Worm (Caenorhabditis elegans) whole organism, L3 larva: Measurements from ENCODE around the gene dph-7.

ENCODE experiments used
- R02D3.7 ChIP-seq: fragments of 150-350 bp; optimal IDR thresholded peaks from 2 replicates; lab custom pipeline; 2014; ENCODE audit warnings: missing biosample characterization, missing genetic modification characterization
- ZK546.5 ChIP-seq: sonication (generic microtip); optimal IDR thresholded peaks from 2 replicates; lab custom pipeline; 2017; ENCODE audit warnings: missing biosample characterization, missing genetic modification characterization
- aly-2 ChIP-seq: fragments of 150-350 bp; optimal IDR thresholded peaks from 2 replicates; lab custom pipeline; 2014; ENCODE audit warnings: missing biosample characterization, missing genetic modification characterization
- ama-1 ChIP-seq: fragments of 150-350 bp; optimal IDR thresholded peaks from 2 replicates; lab custom pipeline; 2018
- ceh-16 ChIP-seq: sonication (generic microtip); optimal IDR thresholded peaks from 2 replicates; lab custom pipeline; 2017; ENCODE audit warnings: missing biosample characterization, missing genetic modification characterization
- ceh-28 ChIP-seq: fragments of 150-350 bp; optimal IDR thresholded peaks from 2 replicates; lab custom pipeline; 2014; ENCODE audit warnings: missing biosample characterization, missing genetic modification reagents, missing genetic modification characterization
- ceh-9 ChIP-seq: sonication (generic microtip); optimal IDR thresholded peaks from 2 replicates; lab custom pipeline; 2018; ENCODE audit warnings: missing biosample characterization, missing genetic modification characterization
- egl-5 ChIP-seq: fragments of 150-350 bp; optimal IDR thresholded peaks from 2 replicates; lab custom pipeline; 2017; ENCODE audit warnings: missing biosample characterization, missing genetic modification reagents, missing genetic modification characterization, inconsistent platforms
- elt-1 ChIP-seq: fragments of 150-350 bp; optimal IDR thresholded peaks from 2 replicates; lab custom pipeline; 2014; ENCODE audit warnings: missing biosample characterization, missing genetic modification characterization
- elt-2 ChIP-seq: sonication (generic microtip); optimal IDR thresholded peaks from 2 replicates; lab custom pipeline; 2016; ENCODE audit warnings: missing genetic modification reagents, mild to moderate bottlenecking, missing genetic modification characterization, missing compliant biosample characterization
- eor-1 ChIP-seq, 2 experiments: fragments of 150-350 bp; optimal IDR thresholded peaks; 2 replicates each; lab custom pipeline; 2014 to 2018; ENCODE audit warnings: missing biosample characterization in 2 of 2, missing genetic modification characterization in 2 of 2
- fkh-10 ChIP-seq: sonication (generic microtip); optimal IDR thresholded peaks from 2 replicates; lab custom pipeline; 2017; ENCODE audit warnings: missing biosample characterization, missing genetic modification reagents, missing genetic modification characterization
- fos-1 ChIP-seq: fragments of 150-350 bp; optimal IDR thresholded peaks from 2 replicates; lab custom pipeline; 2014; ENCODE audit warnings: missing biosample characterization, missing genetic modification characterization
- hmg-11 ChIP-seq: sonication (generic microtip); optimal IDR thresholded peaks from 2 replicates; lab custom pipeline; 2016; ENCODE audit warnings: missing genetic modification characterization, missing compliant biosample characterization
- jun-1 ChIP-seq: fragments of 150-350 bp; optimal IDR thresholded peaks from 2 replicates; lab custom pipeline; 2014; ENCODE audit warnings: missing biosample characterization, missing genetic modification reagents, missing genetic modification characterization
- lin-39 ChIP-seq: fragments of 150-350 bp; optimal IDR thresholded peaks from 2 replicates; lab custom pipeline; 2018; ENCODE audit warnings: missing biosample characterization, missing genetic modification reagents, missing genetic modification characterization
- lsy-12 ChIP-seq: sonication (generic microtip); optimal IDR thresholded peaks from 2 replicates; lab custom pipeline; 2016; ENCODE audit warnings: mild to moderate bottlenecking, missing genetic modification characterization, missing compliant biosample characterization
- mml-1 ChIP-seq: fragments of 150-350 bp; sonication (generic microtip); optimal IDR thresholded peaks from 3 replicates; lab custom pipeline; 2014; ENCODE audit warnings: missing biosample characterization, missing genetic modification characterization
- nfya-1 ChIP-seq: sonication (generic microtip); optimal IDR thresholded peaks from 2 replicates; lab custom pipeline; 2017; ENCODE audit warnings: missing genetic modification characterization, mild to moderate bottlenecking, missing compliant biosample characterization, antibody characterized with exemption, moderate library complexity; ENCODE audit not compliant: insufficient read depth
- nhr-12 ChIP-seq: fragments of 150-350 bp; optimal IDR thresholded peaks from 2 replicates; lab custom pipeline; 2014; ENCODE audit warnings: missing biosample characterization, missing genetic modification characterization
- nhr-23 ChIP-seq: fragments of 150-350 bp; optimal IDR thresholded peaks from 2 replicates; lab custom pipeline; 2014; ENCODE audit warnings: missing biosample characterization, missing genetic modification reagents, missing genetic modification characterization
- nhr-67 ChIP-seq: fragments of 150-350 bp; optimal IDR thresholded peaks from 2 replicates; lab custom pipeline; 2014; ENCODE audit warnings: missing biosample characterization, missing genetic modification characterization
- nhr-76 ChIP-seq: fragments of 150-350 bp; sonication (generic microtip); optimal IDR thresholded peaks from 5 replicates; lab custom pipeline; 2014; ENCODE audit warnings: missing biosample characterization, missing genetic modification characterization
- nhr-77 ChIP-seq: fragments of 150-350 bp; optimal IDR thresholded peaks from 2 replicates; lab custom pipeline; 2014; ENCODE audit warnings: missing biosample characterization, missing genetic modification characterization
- pha-4 ChIP-seq: fragments of 150-350 bp; optimal IDR thresholded peaks from 2 replicates; lab custom pipeline; 2014; ENCODE audit warnings: missing biosample characterization, missing genetic modification reagents, missing genetic modification characterization
- pqm-1 ChIP-seq: fragments of 150-350 bp; optimal IDR thresholded peaks from 2 replicates; lab custom pipeline; 2017; ENCODE audit warnings: missing biosample characterization, missing genetic modification characterization, inconsistent platforms
- sea-2 ChIP-seq: fragments of 150-350 bp; sonication (generic microtip); optimal IDR thresholded peaks from 4 replicates; lab custom pipeline; 2014; ENCODE audit warnings: missing biosample characterization, missing genetic modification reagents, missing genetic modification characterization
- skn-1 ChIP-seq: fragments of 150-350 bp; optimal IDR thresholded peaks from 2 replicates; lab custom pipeline; 2014; ENCODE audit warnings: missing biosample characterization, missing genetic modification characterization
- unc-62 ChIP-seq: fragments of 150-350 bp; sonication (generic microtip); optimal IDR thresholded peaks from 4 replicates; lab custom pipeline; 2014; ENCODE audit warnings: missing biosample characterization, missing genetic modification reagents, missing genetic modification characterization
- zag-1 ChIP-seq: fragments of 150-350 bp; optimal IDR thresholded peaks from 2 replicates; lab custom pipeline; 2014; ENCODE audit warnings: missing biosample characterization, missing genetic modification characterization
- ztf-4 ChIP-seq: fragments of 150-350 bp; optimal IDR thresholded peaks from 2 replicates; lab custom pipeline; 2014; ENCODE audit warnings: missing biosample characterization, missing genetic modification characterization

The dph-7 gene

ce11 chrIII:13275784-13276183 lies 39.1 kb upstream of the dph-7 start (continued):
- TF ChIP-seq ama-1: no peak
- TF ChIP-seq lin-39 (tag; lab: Kevin White, UChicago): peak; percentile 90
- no peak for TF ChIP-seq nhr-12 (tag; lab: Kevin White, UChicago)
- TF ChIP-seq lsy-12: peak; percentile 58
- no peak for TF ChIP-seq nhr-67 (tag; lab: Kevin White, UChicago)
- TF ChIP-seq ceh-28: peak; percentile 55
- TF ChIP-seq, all 47 proteins: peak for 19

ce11 chrIII:13276958-13277357 lies 38.0 kb upstream of the dph-7 start, which contains the start of gene unc-64:
unc-64 (plus strand) TSS chrIII:13277258.
- TF ChIP-seq R02D3.7 (no peak), eor-1 (tag; optimal IDR thresholded peaks at IDR 0.05; lab: Kevin White, UChicago) (no peak), lin-39 (tag; lab: Kevin White, UChicago) (no peak), egl-5 (tag; lab: Kevin White, UChicago) (no peak), elt-1 (tag; lab: Kevin White, UChicago) (no peak)
- TF ChIP-seq, all 47 proteins: peak for 0

ce11 chrIII:13277881-13278500 lies 36.9 kb upstream of the dph-7 start:
- TF ChIP-seq fkh-10 (GFP tag; lab: Kevin White, UChicago) (peak; percentile 9), nfya-1 (tag; lab: Kevin White, UChicago) (peak; percentile 39), lsy-12 (no peak), sea-2 (no peak), jun-1 (tag; lab: Kevin White, UChicago) (no peak), nhr-76 (tag; lab: Kevin White, UChicago) (no peak), unc-62 (GFP tag; lab: Kevin White, UChicago) (no peak), hmg-11 (tag; lab: Kevin White, UChicago) (no peak), R02D3.7 (no peak), zag-1 (tag; lab: Kevin White, UChicago) (no peak), mml-1 (no peak), pha-4 (no peak), nhr-67 (tag; lab: Kevin White, UChicago) (no peak), ZK546.5 (tag; lab: Kevin White, UChicago) (no peak), nhr-23 (tag; lab: Kevin White, UChicago) (no peak), nhr-77 (tag; lab: Kevin White, UChicago) (no peak)
- TF ChIP-seq, all 47 proteins: peak for 2

ce11 chrIII:13285421-13285820 lies 29.5 kb upstream of the dph-7 start, which contains the start of gene F56A8.8:
F56A8.8 (plus strand) TSS chrIII:13285721.
- no peak for TF ChIP-seq aly-2 (tag; lab: Kevin White, UChicago)
- no peak for TF ChIP-seq unc-62 (GFP tag; lab: Kevin White, UChicago)
- no peak for TF ChIP-seq fos-1 (tag; lab: Kevin White, UChicago)
- TF ChIP-seq skn-1 (tag; lab: Kevin White, UChicago): no peak
- no peak for TF ChIP-seq ceh-16 (tag; lab: Kevin White, UChicago)
- no peak for TF ChIP-seq hmg-11 (tag; lab: Kevin White, UChicago)
- TF ChIP-seq jun-1 (tag; lab: Kevin White, UChicago): no peak
- TF ChIP-seq ceh-9 (tag; lab: Kevin White, UChicago): no peak
- no peak for TF ChIP-seq pqm-1 (tag; lab: Kevin White, UChicago)
- TF ChIP-seq eor-1 (tag; optimal IDR thresholded peaks at IDR 0.05; lab: Kevin White, UChicago): no peak
- no peak for TF ChIP-seq nhr-76 (tag; lab: Kevin White, UChicago)
- no peak for TF ChIP-seq ama-1
- TF ChIP-seq ztf-4 (tag; lab: Kevin White, UChicago): no peak
- TF ChIP-seq fkh-10 (GFP tag; lab: Kevin White, UChicago): no peak

ce11 chrIII:13292971-13293514 lies 21.9 kb upstream of the dph-7 start, which contains the start of gene set-25:
set-25 (minus strand) TSS chrIII:13293090.
- peak; percentile 11 for TF ChIP-seq elt-2 (tag; lab: Kevin White, UChicago)
- peak; percentile 5 for TF ChIP-seq lin-39 (tag; lab: Kevin White, UChicago)
- TF ChIP-seq ceh-28: peak; percentile 10
